Worm (Caenorhabditis elegans) whole organism, midembryonic: Measurements from ENCODE around the gene amph-1.

Experiments
- T22C8.4 ChIP-seq: fragments of 200-800 bp; sonication (Bioruptor generic); IDR thresholded peaks from 2 replicates; pipeline ENCODE4 v1.3.6; 2022; ENCODE audit warnings: missing genetic modification characterization, missing compliant biosample characterization
- cog-1 ChIP-seq: sonication (generic microtip); optimal IDR thresholded peaks from 2 replicates; lab custom pipeline; 2016; ENCODE audit warnings: missing genetic modification characterization, missing compliant biosample characterization
- flt-1 ChIP-seq: fragments of 200-800 bp; sonication (Bioruptor generic); IDR thresholded peaks from 2 replicates; pipeline ENCODE4 v1.3.6; 2022; ENCODE audit warnings: missing genetic modification characterization, missing compliant biosample characterization
- klf-2 ChIP-seq: fragments of 200-800 bp; sonication (Bioruptor generic); conservative IDR thresholded peaks from 2 replicates; pipeline ENCODE4 v1.3.6; 2022; ENCODE audit warnings: missing genetic modification reagents, missing genetic modification characterization, missing compliant biosample characterization
- ref-1 ChIP-seq: fragments of 200-800 bp; sonication (Bioruptor generic); conservative IDR thresholded peaks from 2 replicates; pipeline ENCODE4 v1.3.6; 2022; ENCODE audit warnings: missing genetic modification reagents, missing genetic modification characterization, missing compliant biosample characterization
- tab-1 ChIP-seq: fragments of 200-800 bp; sonication (Bioruptor generic); IDR thresholded peaks from 2 replicates; pipeline ENCODE4 v1.3.6; 2022; ENCODE audit warnings: missing genetic modification characterization, missing compliant biosample characterization
- ztf-29 ChIP-seq: fragments of 200-800 bp; sonication (Bioruptor generic); IDR thresholded peaks from 2 replicates; pipeline ENCODE4 v1.3.6; 2022; ENCODE audit warnings: missing genetic modification reagents, missing genetic modification characterization, missing compliant biosample characterization

- TF ChIP-seq ref-1 (GFP tag; lab: Robert Waterston, UW) (no peak), tab-1 (GFP tag; lab: Robert Waterston, UW) (no peak), ztf-29 (GFP tag; lab: Robert Waterston, UW) (no peak), T22C8.4 (GFP tag; lab: Robert Waterston, UW) (no peak), cog-1 (tag; lab: Kevin White, UChicago) (no peak), flt-1 (GFP tag; lab: Robert Waterston, UW) (no peak), klf-2 (GFP tag; lab: Robert Waterston, UW) (no peak)
Observed at ce11 chrIV:9632966-9633494, 14.6 kb downstream of the amph-1 start.
